Worm (Caenorhabditis elegans): ENCODE results near the gene irld-19.

- TF ChIP-seq med-1 (GFP tag; optimal IDR thresholded peaks at IDR 0.05; ENCODE audit: insufficient read depth) (no peak), flt-1 (GFP tag; IDR thresholded peaks at IDR 0.05) (no peak), tab-1 (GFP tag; IDR thresholded peaks at IDR 0.05) (no peak), T22C8.4 (GFP tag; IDR thresholded peaks at IDR 0.05) (no peak), cog-1 (tag; optimal IDR thresholded peaks at IDR 0.05) (no peak)
Measured at ce11 chrIII:12785427-12785826, 21.3 kb upstream of the irld-19 start.

All from whole organism, midembryonic.